Worm (Caenorhabditis elegans): ENCODE data around the gene C24D10.49.

C24D10.49 gene

DNA sequence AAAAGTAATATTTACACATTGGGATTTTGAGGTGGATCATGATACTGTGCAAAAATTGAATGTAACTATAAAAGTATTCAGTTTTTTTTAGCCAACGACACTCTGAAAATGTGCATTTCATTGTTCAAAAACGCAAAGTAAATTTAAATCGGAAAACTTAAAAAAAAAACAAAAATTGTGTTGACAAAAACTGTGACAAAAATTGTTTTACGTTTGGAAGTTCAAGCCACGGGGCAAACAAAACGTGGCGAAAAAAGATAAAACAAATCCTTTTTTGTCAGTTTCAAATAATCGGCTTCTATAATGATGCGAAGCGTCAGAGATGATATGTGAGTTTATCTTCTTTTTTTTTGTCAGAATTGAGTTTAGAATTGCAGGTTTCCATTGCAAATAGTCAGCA is 45.6 kb downstream of the C24D10.49 start, which contains the start of gene AC7.3:
Gene AC7.3 (plus strand): TSS at position 301 of the 400 bp plus-strand sequence.
- no peak for TF ChIP-seq unc-55 (GFP tag; optimal IDR thresholded peaks at IDR 0.05)
- no peak for TF ChIP-seq ceh-6 (GFP tag; optimal IDR thresholded peaks at IDR 0.05)
- no peak for TF ChIP-seq ceh-30 (tag; optimal IDR thresholded peaks at IDR 0.05)
- TF ChIP-seq sdc-2 (tag; optimal IDR thresholded peaks at IDR 0.05) = no peak
- no peak for TF ChIP-seq odd-2 (tag; optimal IDR thresholded peaks at IDR 0.05)
- TF ChIP-seq C08G9.2 (tag; optimal IDR thresholded peaks at IDR 0.05) = no peak
- TF ChIP-seq zip-5 (tag; optimal IDR thresholded peaks at IDR 0.05) = no peak
- no peak for TF ChIP-seq ceh-22 (tag; optimal IDR thresholded peaks at IDR 0.05)
- no peak for TF ChIP-seq fax-1 (tag; optimal IDR thresholded peaks at IDR 0.05)
- TF ChIP-seq npax-4 (tag; optimal IDR thresholded peaks at IDR 0.05) = no peak
- TF ChIP-seq T23F11.4 (GFP tag; optimal IDR thresholded peaks at IDR 0.05) = no peak
- TF ChIP-seq pax-1 (tag; optimal IDR thresholded peaks at IDR 0.05) = no peak
- no peak for TF ChIP-seq ama-1 (optimal IDR thresholded peaks at IDR 0.05)
- no peak for TF ChIP-seq eyg-1 (tag; optimal IDR thresholded peaks at IDR 0.05)
- TF ChIP-seq C38D4.7 (GFP tag; optimal IDR thresholded peaks at IDR 0.05) = no peak

DNA sequence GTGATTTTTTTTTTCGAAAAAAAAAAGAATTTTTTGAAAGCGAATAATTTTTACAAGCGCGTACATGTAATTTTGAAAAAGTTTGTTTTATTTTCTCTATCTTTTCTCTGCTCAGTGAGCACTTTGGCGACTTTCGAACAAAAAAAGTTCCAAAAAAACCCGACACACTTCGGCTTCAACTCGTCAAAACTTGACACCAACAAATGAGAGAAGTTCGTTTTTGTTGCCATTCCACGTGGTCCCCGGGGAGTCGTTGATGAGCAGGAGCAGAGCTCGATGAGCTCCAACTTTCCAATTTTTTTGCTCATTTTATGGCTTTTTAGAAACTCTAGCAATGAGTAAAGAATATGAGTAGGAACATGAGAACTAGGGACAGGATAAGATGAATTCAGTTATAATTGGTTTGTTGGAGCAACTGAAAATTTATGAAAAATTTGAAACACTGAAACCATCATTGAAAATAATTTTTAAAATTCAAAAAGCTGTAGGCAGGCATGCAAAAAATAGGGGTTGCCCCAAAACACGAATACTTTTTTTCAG is 46.7 kb downstream of the C24D10.49 start:
- TF ChIP-seq ceh-19 (GFP tag; optimal IDR thresholded peaks at IDR 0.05) = no peak

DNA sequence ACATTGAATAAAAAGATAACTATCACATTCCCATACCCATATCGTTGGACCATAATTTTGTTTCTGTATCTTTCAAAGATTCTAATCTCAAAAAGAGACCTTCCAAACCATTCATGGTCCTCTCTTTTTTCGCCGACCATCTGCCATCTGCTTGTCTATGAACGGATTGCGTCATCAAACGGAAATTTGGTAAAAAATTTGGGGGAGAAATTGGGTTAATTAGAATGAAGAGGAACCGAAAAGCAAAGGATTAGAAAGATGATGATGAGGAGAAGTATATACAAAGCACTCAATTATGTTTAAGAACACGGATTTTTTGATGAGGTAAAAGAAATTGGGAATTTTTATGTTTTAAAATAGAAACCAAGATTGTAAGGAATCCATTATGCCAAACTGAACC is 47.2 kb downstream of the C24D10.49 start:
- no peak for TF ChIP-seq fax-1 (tag; optimal IDR thresholded peaks at IDR 0.05)
- TF ChIP-seq ceh-45 (GFP tag; IDR thresholded peaks at IDR 0.05) = no peak
- no peak for TF ChIP-seq ceh-9 (tag; optimal IDR thresholded peaks at IDR 0.05)
- no peak for TF ChIP-seq che-1 (tag; optimal IDR thresholded peaks at IDR 0.05)
- no peak for TF ChIP-seq ahr-1 (tag; optimal IDR thresholded peaks at IDR 0.05)
- TF ChIP-seq unc-3 (GFP tag; conservative IDR thresholded peaks at IDR 0.05) = no peak
- TF ChIP-seq unc-3 (tag; optimal IDR thresholded peaks at IDR 0.05) = no peak
- TF ChIP-seq ceh-19 (GFP tag; optimal IDR thresholded peaks at IDR 0.05) = no peak

DNA sequence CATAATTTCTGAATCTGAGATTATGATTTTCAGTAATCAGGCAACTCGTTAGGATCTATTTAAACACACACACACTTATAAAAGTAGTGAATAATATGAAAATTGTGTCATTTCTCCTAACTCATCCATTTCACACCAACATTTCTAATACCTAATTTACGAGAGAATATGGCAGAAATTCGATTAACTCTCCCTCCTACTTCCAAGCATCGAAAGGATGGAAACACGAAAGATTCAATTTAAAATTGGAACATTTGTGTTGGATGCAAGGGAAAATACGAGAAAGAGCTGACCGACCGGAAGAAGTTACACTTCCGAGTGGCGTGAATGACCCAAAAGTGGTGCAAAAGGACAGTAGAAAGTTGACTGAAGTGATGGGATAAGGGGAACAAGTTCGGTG is 48.2 kb downstream of the C24D10.49 start:
- TF ChIP-seq ceh-22 (tag; optimal IDR thresholded peaks at IDR 0.05) = no peak
- TF ChIP-seq unc-42 (tag; optimal IDR thresholded peaks at IDR 0.05) = peak; percentile 88
- TF ChIP-seq nfya-1 (tag; optimal IDR thresholded peaks at IDR 0.05) = no peak
